Fruit fly (Drosophila melanogaster): ENCODE results near the gene CG31111.

DNA sequence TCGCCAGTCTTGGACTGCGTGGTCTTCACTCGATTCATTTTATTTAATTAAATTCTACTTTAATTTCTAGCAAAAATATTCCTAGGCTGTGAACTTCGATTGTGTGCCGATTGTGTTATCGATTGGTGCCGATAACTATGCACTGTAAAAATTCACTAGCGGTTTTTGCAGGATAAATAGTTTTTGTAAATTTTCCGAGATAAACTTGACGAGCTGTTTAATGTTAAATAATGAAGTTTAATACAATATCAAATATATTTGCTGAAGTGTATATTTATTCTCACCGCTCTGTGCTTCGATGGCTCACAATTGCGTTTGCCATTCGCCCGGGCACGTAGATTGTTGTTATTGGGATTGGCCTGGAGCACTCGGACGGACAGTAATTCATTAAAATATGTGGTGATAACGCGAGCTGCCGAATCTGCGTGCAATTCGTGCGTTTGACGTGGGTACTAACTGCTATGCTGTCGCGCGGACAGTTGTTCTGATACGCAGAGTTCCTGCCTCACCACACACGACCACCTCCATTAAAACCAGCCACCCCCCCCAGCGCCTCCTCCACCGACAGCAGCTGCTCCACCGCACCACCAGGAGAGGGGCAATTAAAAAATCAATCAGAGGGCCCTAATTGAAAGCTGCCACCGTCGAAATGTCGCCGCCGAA lies 31.0 kb downstream of the CG31111 start, which contains the start of the genes EMC6 and Hr96:
- TF ChIP-seq gem (tag; optimal IDR thresholded peaks at IDR 0.05) (peak; percentile 96), az2 (GFP tag; optimal IDR thresholded peaks at IDR 0.05) (peak; percentile 94), CHES-1-like (GFP tag; optimal IDR thresholded peaks at IDR 0.05) (peak; percentile 91)
